ENCODE assay signal across 4 worm cellular contexts in the genomic region with DNA sequence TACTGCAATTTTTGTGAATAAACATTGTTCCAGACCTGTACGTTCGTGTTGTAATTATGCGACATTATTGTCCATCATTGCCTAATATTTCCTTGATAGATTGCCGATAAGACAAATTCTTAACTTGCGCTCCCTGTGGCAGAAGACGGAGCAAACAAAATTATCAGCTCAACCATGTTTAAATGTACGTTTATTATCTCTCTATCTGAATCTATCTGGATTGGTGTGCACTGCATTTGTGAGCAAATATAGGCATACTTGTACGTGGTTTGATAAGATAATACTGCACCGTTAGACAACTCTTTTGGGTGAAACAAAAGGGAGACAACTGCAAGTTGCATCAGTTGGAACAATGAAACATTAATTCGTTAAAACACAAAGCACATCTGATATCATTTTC.
TF ChIP-seq lines count a peak whose summit lies in the region.

No protein-coding gene starts in this region.

TF ChIP-seq in whole organism, L1 larva, 84 proteins besides CTCF, POLR2A, EP300 and RAD21 (continued from another document):
- TF ChIP-seq lin-35 (GFP tag; optimal IDR thresholded peaks at IDR 0.05; lab: Kevin White, UChicago) (peak in 1 of 2 experiments; percentile 21), skn-1 (tag; optimal IDR thresholded peaks at IDR 0.05; lab: Kevin White, UChicago) (no peak), lin-14 (GFP tag; optimal IDR thresholded peaks at IDR 0.05; lab: Kevin White, UChicago) (peak; percentile 22), nhr-20 (tag; optimal IDR thresholded peaks at IDR 0.05; lab: Kevin White, UChicago) (peak; percentile 16), lin-39 (tag; optimal IDR thresholded peaks at IDR 0.05; lab: Kevin White, UChicago) (no peak), nhr-237 (tag; optimal IDR thresholded peaks at IDR 0.05; lab: Kevin White, UChicago) (no peak)

TF ChIP-seq in whole organism, L2 larva, 48 proteins besides CTCF, POLR2A, EP300 and RAD21 (continued from another document):
- TF ChIP-seq nhr-237 (tag; optimal IDR thresholded peaks at IDR 0.05; lab: Kevin White, UChicago) (no peak), snpc-4 (tag; optimal IDR thresholded peaks at IDR 0.05; lab: Kevin White, UChicago) (no peak), ztf-11 (tag; optimal IDR thresholded peaks at IDR 0.05; lab: Kevin White, UChicago) (no peak), gmeb-1 (tag; optimal IDR thresholded peaks at IDR 0.05; lab: Kevin White, UChicago) (peak; percentile 24), unc-55 (GFP tag; optimal IDR thresholded peaks at IDR 0.05; lab: Kevin White, UChicago) (no peak), R02D3.7 (tag; optimal IDR thresholded peaks at IDR 0.05; lab: Kevin White, UChicago) (no peak), elt-1 (tag; optimal IDR thresholded peaks at IDR 0.05; lab: Kevin White, UChicago) (no peak), unc-62 (GFP tag; optimal IDR thresholded peaks at IDR 0.05; lab: Kevin White, UChicago) (no peak), mdl-1 (tag; optimal IDR thresholded peaks at IDR 0.05; lab: Kevin White, UChicago) (no peak), fos-1 (tag; optimal IDR thresholded peaks at IDR 0.05; lab: Kevin White, UChicago) (peak; percentile 91), aly-2 (tag; optimal IDR thresholded peaks at IDR 0.05; lab: Kevin White, UChicago) (no peak), blmp-1 (tag; optimal IDR thresholded peaks at IDR 0.05; lab: Kevin White, UChicago; ENCODE audit: insufficient read depth) (no peak), dmd-4 (tag; optimal IDR thresholded peaks at IDR 0.05; lab: Kevin White, UChicago) (no peak), C34F6.9 (tag; optimal IDR thresholded peaks at IDR 0.05; lab: Kevin White, UChicago) (no peak), zag-1 (tag; optimal IDR thresholded peaks at IDR 0.05; lab: Kevin White, UChicago) (no peak)

TF ChIP-seq in whole organism, L3 larva, 47 proteins besides CTCF, POLR2A, EP300 and RAD21 (continued from another document):
- no peak for TF ChIP-seq ztf-11 (tag; optimal IDR thresholded peaks at IDR 0.05; lab: Kevin White, UChicago)
- TF ChIP-seq jun-1 (tag; optimal IDR thresholded peaks at IDR 0.05; lab: Kevin White, UChicago) = peak; percentile 70
- peak; percentile 39 for TF ChIP-seq skn-1 (tag; optimal IDR thresholded peaks at IDR 0.05; lab: Kevin White, UChicago)
- no peak for TF ChIP-seq mml-1 (tag; optimal IDR thresholded peaks at IDR 0.05; lab: Kevin White, UChicago)
- no peak for TF ChIP-seq ama-1 (optimal IDR thresholded peaks at IDR 0.05; lab: Kevin White, UChicago)
- TF ChIP-seq elt-3 (tag; optimal IDR thresholded peaks at IDR 0.05; lab: Kevin White, UChicago) = no peak
- no peak for TF ChIP-seq nhr-11 (tag; optimal IDR thresholded peaks at IDR 0.05; lab: Kevin White, UChicago)
- peak; percentile 99 for TF ChIP-seq elt-2 (tag; optimal IDR thresholded peaks at IDR 0.05; lab: Kevin White, UChicago)
- TF ChIP-seq nhr-43 (tag; optimal IDR thresholded peaks at IDR 0.05; lab: Kevin White, UChicago; ENCODE audit: poor library complexity, severe bottlenecking) = no peak
- TF ChIP-seq eor-1 (tag; optimal IDR thresholded peaks at IDR 0.05; lab: Kevin White, UChicago) = no peak
- TF ChIP-seq pha-4 (tag; optimal IDR thresholded peaks at IDR 0.05; lab: Kevin White, UChicago) = peak; percentile 41

TF ChIP-seq in whole organism, L4 larva, 104 proteins besides CTCF, POLR2A, EP300 and RAD21 (continued from another document):
- peak in 1 of 2 experiments; percentile 55 for TF ChIP-seq daf-16 (GFP tag; optimal IDR thresholded peaks at IDR 0.05; lab: Kevin White, UChicago)
- peak; percentile 59 for TF ChIP-seq daf-16 (tag; optimal IDR thresholded peaks at IDR 0.05; lab: Kevin White, UChicago)
- no peak for TF ChIP-seq hlh-30 (tag; optimal IDR thresholded peaks at IDR 0.05; lab: Kevin White, UChicago; ENCODE audit: insufficient read depth)
- no peak for TF ChIP-seq madf-5 (GFP tag; IDR thresholded peaks at IDR 0.05; lab: Robert Waterston, UW)
- no peak for TF ChIP-seq R02D3.7 (tag; optimal IDR thresholded peaks at IDR 0.05; lab: Kevin White, UChicago)
- no peak for TF ChIP-seq snpc-4 (tag; optimal IDR thresholded peaks at IDR 0.05; lab: Kevin White, UChicago)
- no peak for TF ChIP-seq lin-13 (GFP tag; optimal IDR thresholded peaks at IDR 0.05; lab: Kevin White, UChicago)
- peak; percentile 67 for TF ChIP-seq nhr-48 (tag; optimal IDR thresholded peaks at IDR 0.05; lab: Kevin White, UChicago)
- TF ChIP-seq php-3 (GFP tag; IDR thresholded peaks at IDR 0.05; lab: Robert Waterston, UW) = peak; percentile 80
- no peak for TF ChIP-seq arid-1 (GFP tag; conservative IDR thresholded peaks at IDR 0.05; lab: Robert Waterston, UW)
- TF ChIP-seq hlh-11 (tag; optimal IDR thresholded peaks at IDR 0.05; lab: Kevin White, UChicago) = peak; percentile 88
- no peak for TF ChIP-seq F49E8.2 (tag; optimal IDR thresholded peaks at IDR 0.05; lab: Kevin White, UChicago; ENCODE audit: borderline replicate concordance)
- no peak for TF ChIP-seq nhr-42 (GFP tag; IDR thresholded peaks at IDR 0.05; lab: Robert Waterston, UW)
- TF ChIP-seq vab-7 (GFP tag; IDR thresholded peaks at IDR 0.05; lab: Robert Waterston, UW) = no peak
- TF ChIP-seq unc-62 (GFP tag; optimal IDR thresholded peaks at IDR 0.05 in 1 of 2; lab: Kevin White, UChicago) = no peak
- TF ChIP-seq unc-62 (tag; optimal IDR thresholded peaks at IDR 0.05; lab: Kevin White, UChicago) = no peak
- TF ChIP-seq ces-1 (GFP tag; optimal IDR thresholded peaks at IDR 0.05; lab: Kevin White, UChicago) = no peak
- no peak for TF ChIP-seq nhr-11 (tag; optimal IDR thresholded peaks at IDR 0.05; lab: Kevin White, UChicago)
- peak; percentile 70 for TF ChIP-seq mxl-3 (GFP tag; optimal IDR thresholded peaks at IDR 0.05; lab: Kevin White, UChicago)
- TF ChIP-seq daf-12 (tag; optimal IDR thresholded peaks at IDR 0.05; lab: Kevin White, UChicago) = no peak
- peak; percentile 32 for TF ChIP-seq mes-2 (tag; optimal IDR thresholded peaks at IDR 0.05; lab: Kevin White, UChicago; ENCODE audit: poor library complexity, severe bottlenecking)
- no peak for TF ChIP-seq skn-1 (tag; optimal IDR thresholded peaks at IDR 0.05; lab: Kevin White, UChicago)
- TF ChIP-seq daf-8 (GFP tag; IDR thresholded peaks at IDR 0.05; lab: Robert Waterston, UW) = no peak
- no peak for TF ChIP-seq nhr-10 (tag; optimal IDR thresholded peaks at IDR 0.05; lab: Kevin White, UChicago)
- TF ChIP-seq lin-15B (tag; optimal IDR thresholded peaks at IDR 0.05; lab: Kevin White, UChicago) = no peak
- no peak for TF ChIP-seq spr-1 (tag; optimal IDR thresholded peaks at IDR 0.05; lab: Kevin White, UChicago)
- TF ChIP-seq F44E2.7 (GFP tag; IDR thresholded peaks at IDR 0.05; lab: Robert Waterston, UW) = no peak
- TF ChIP-seq ZK337.2 (GFP tag; IDR thresholded peaks at IDR 0.05; lab: Robert Waterston, UW) = no peak
- no peak for TF ChIP-seq ctbp-1 (GFP tag; IDR thresholded peaks at IDR 0.05; lab: Robert Waterston, UW)
- no peak for TF ChIP-seq ceh-44 (GFP tag; IDR thresholded peaks at IDR 0.05; lab: Robert Waterston, UW)
- TF ChIP-seq T26A8.4 (GFP tag; IDR thresholded peaks at IDR 0.05; lab: Robert Waterston, UW) = no peak
- peak; percentile 75 for TF ChIP-seq dve-1 (tag; optimal IDR thresholded peaks at IDR 0.05; lab: Kevin White, UChicago; ENCODE audit: insufficient read depth)
- TF ChIP-seq attf-4 (tag; optimal IDR thresholded peaks at IDR 0.05; lab: Kevin White, UChicago) = no peak
- no peak for TF ChIP-seq set-16 (GFP tag; IDR thresholded peaks at IDR 0.05; lab: Robert Waterston, UW)
- no peak for TF ChIP-seq spr-3 (GFP tag; optimal IDR thresholded peaks at IDR 0.05; lab: Kevin White, UChicago)
- TF ChIP-seq nhr-77 (tag; optimal IDR thresholded peaks at IDR 0.05; lab: Kevin White, UChicago) = peak; percentile 63
- TF ChIP-seq duxl-1 (tag; optimal IDR thresholded peaks at IDR 0.05; lab: Kevin White, UChicago; ENCODE audit: poor library complexity) = no peak
- TF ChIP-seq lin-29 (GFP tag; IDR thresholded peaks at IDR 0.05; lab: Robert Waterston, UW) = no peak
- TF ChIP-seq ama-1 (optimal IDR thresholded peaks at IDR 0.05; lab: Kevin White, UChicago) = no peak
- no peak for TF ChIP-seq sdz-12 (GFP tag; optimal IDR thresholded peaks at IDR 0.05; lab: Kevin White, UChicago)
- TF ChIP-seq mdt-29 (GFP tag; IDR thresholded peaks at IDR 0.05; lab: Robert Waterston, UW) = no peak
- no peak for TF ChIP-seq ceh-28 (tag; optimal IDR thresholded peaks at IDR 0.05; lab: Kevin White, UChicago)
- TF ChIP-seq lin-1 (GFP tag; IDR thresholded peaks at IDR 0.05; lab: Robert Waterston, UW) = peak; percentile 78
- 0 out of 2 replicates have a peak, but pooled peaks have one; percentile 58 for TF ChIP-seq saeg-2 (GFP tag; IDR thresholded peaks at IDR 0.05; lab: Robert Waterston, UW)
- no peak for TF ChIP-seq Y48G9A.11 (GFP tag; IDR thresholded peaks at IDR 0.05; lab: Robert Waterston, UW)
- no peak for TF ChIP-seq fos-1 (tag; optimal IDR thresholded peaks at IDR 0.05; lab: Kevin White, UChicago)
- TF ChIP-seq ZK546.5 (tag; optimal IDR thresholded peaks at IDR 0.05; lab: Kevin White, UChicago) = no peak
- TF ChIP-seq aha-1 (tag; lab: Kevin White, UChicago) = no peak
- TF ChIP-seq pha-4 (GFP tag; IDR thresholded peaks at IDR 0.05; lab: Robert Waterston, UW) = no peak
- TF ChIP-seq pha-4 (tag; optimal IDR thresholded peaks at IDR 0.05; lab: Kevin White, UChicago) = no peak
- TF ChIP-seq aly-2 (tag; optimal IDR thresholded peaks at IDR 0.05; lab: Kevin White, UChicago) = no peak
- no peak for TF ChIP-seq zfp-3 (GFP tag; conservative IDR thresholded peaks at IDR 0.05; lab: Robert Waterston, UW)
- no peak for TF ChIP-seq egl-27 (tag; optimal IDR thresholded peaks at IDR 0.05; lab: Kevin White, UChicago)
- peak in 1 of 2 experiments; percentile 17 for TF ChIP-seq lsy-2 (tag; optimal IDR thresholded peaks at IDR 0.05; lab: Kevin White, UChicago)
- TF ChIP-seq T20F7.1 (GFP tag; optimal IDR thresholded peaks at IDR 0.05; lab: Kevin White, UChicago) = peak; percentile 56
- no peak for TF ChIP-seq F26F4.8 (GFP tag; conservative IDR thresholded peaks at IDR 0.05; lab: Robert Waterston, UW)
- no peak for TF ChIP-seq nhr-76 (tag; optimal IDR thresholded peaks at IDR 0.05; lab: Kevin White, UChicago)
- no peak for TF ChIP-seq ztf-11 (tag; optimal IDR thresholded peaks at IDR 0.05; lab: Kevin White, UChicago)
- TF ChIP-seq tag-97 (GFP tag; IDR thresholded peaks at IDR 0.05; lab: Robert Waterston, UW) = no peak
- TF ChIP-seq tra-1 (GFP tag; IDR thresholded peaks at IDR 0.05; lab: Robert Waterston, UW) = peak; percentile 79
- no peak for TF ChIP-seq unc-130 (GFP tag; optimal IDR thresholded peaks at IDR 0.05; lab: Kevin White, UChicago)
- TF ChIP-seq F10B5.3 (tag; optimal IDR thresholded peaks at IDR 0.05; lab: Kevin White, UChicago) = no peak
- no peak for TF ChIP-seq ceh-82 (tag; optimal IDR thresholded peaks at IDR 0.05; lab: Kevin White, UChicago)
- TF ChIP-seq fkh-10 (GFP tag; optimal IDR thresholded peaks at IDR 0.05; lab: Kevin White, UChicago) = no peak
- TF ChIP-seq nhr-6 (tag; optimal IDR thresholded peaks at IDR 0.05; lab: Kevin White, UChicago) = no peak
- no peak for TF ChIP-seq daf-19 (GFP tag; conservative IDR thresholded peaks at IDR 0.05; lab: Robert Waterston, UW)
- peak; percentile 60 for TF ChIP-seq nhr-102 (tag; optimal IDR thresholded peaks at IDR 0.05; lab: Kevin White, UChicago)
- TF ChIP-seq pqm-1 (tag; optimal IDR thresholded peaks at IDR 0.05; lab: Kevin White, UChicago) = peak; percentile 97
- TF ChIP-seq nhr-28 (tag; optimal IDR thresholded peaks at IDR 0.05; lab: Kevin White, UChicago) = peak; percentile 82
- no peak for TF ChIP-seq F37D6.2 (tag; optimal IDR thresholded peaks at IDR 0.05; lab: Kevin White, UChicago)
- peak; percentile 89 for TF ChIP-seq dmd-6 (GFP tag; IDR thresholded peaks at IDR 0.05; lab: Robert Waterston, UW)
- no peak for TF ChIP-seq dmd-8 (GFP tag; IDR thresholded peaks at IDR 0.05; lab: Robert Waterston, UW)
- TF ChIP-seq zag-1 (tag; optimal IDR thresholded peaks at IDR 0.05; lab: Kevin White, UChicago) = no peak
- no peak for TF ChIP-seq lim-7 (GFP tag; IDR thresholded peaks at IDR 0.05; lab: Robert Waterston, UW)
- no peak for TF ChIP-seq madf-9 (GFP tag; conservative IDR thresholded peaks at IDR 0.05; lab: Robert Waterston, UW)
- no peak for TF ChIP-seq snpc-1.2 (GFP tag; IDR thresholded peaks at IDR 0.05; lab: Robert Waterston, UW)
- TF ChIP-seq nhr-237 (tag; optimal IDR thresholded peaks at IDR 0.05; lab: Kevin White, UChicago) = no peak
- TF ChIP-seq cey-2 (tag; optimal IDR thresholded peaks at IDR 0.05; lab: Kevin White, UChicago; ENCODE audit: borderline replicate concordance, insufficient read depth) = peak; percentile 18
- TF ChIP-seq lin-39 (tag; optimal IDR thresholded peaks at IDR 0.05; lab: Kevin White, UChicago) = no peak
- no peak for TF ChIP-seq nhr-25 (tag; optimal IDR thresholded peaks at IDR 0.05; lab: Kevin White, UChicago; ENCODE audit: borderline replicate concordance, insufficient read depth)
- TF ChIP-seq D1046.2 (GFP tag; IDR thresholded peaks at IDR 0.05; lab: Robert Waterston, UW) = no peak
- no peak for TF ChIP-seq zip-11 (GFP tag; IDR thresholded peaks at IDR 0.05; lab: Robert Waterston, UW)
- TF ChIP-seq hmg-1.1 (GFP tag; IDR thresholded peaks at IDR 0.05; lab: Robert Waterston, UW) = no peak
- TF ChIP-seq ceh-20 (GFP tag; IDR thresholded peaks at IDR 0.05; lab: Robert Waterston, UW) = no peak
- TF ChIP-seq rbr-2 (tag; optimal IDR thresholded peaks at IDR 0.05; lab: Kevin White, UChicago) = no peak
- TF ChIP-seq Y105C5A.15 (GFP tag; IDR thresholded peaks at IDR 0.05; lab: Robert Waterston, UW) = no peak
- TF ChIP-seq egl-43 (GFP tag; IDR thresholded peaks at IDR 0.05; lab: Robert Waterston, UW) = no peak
- TF ChIP-seq nhr-111 (GFP tag; optimal IDR thresholded peaks at IDR 0.05; lab: Kevin White, UChicago) = no peak
- TF ChIP-seq ztf-7 (tag; optimal IDR thresholded peaks at IDR 0.05; lab: Kevin White, UChicago) = no peak
- TF ChIP-seq Y5F2A.4 (GFP tag; optimal IDR thresholded peaks at IDR 0.05; lab: Kevin White, UChicago) = no peak
TF ChIP-seq in whole organism, L4 larva: peak in this region for 18.
